Worm (Caenorhabditis elegans): ENCODE results near the gene T03F6.4.

T03F6.4 gene

ce11 chrIII:13344538-13345136, 41.3 kb upstream of the T03F6.4 start, which contains the start of gene acaa-2 (continued):
- no peak for TF ChIP-seq F22D6.2 (tag; optimal IDR thresholded peaks at IDR 0.05)
- TF ChIP-seq snpc-4 (GFP tag; optimal IDR thresholded peaks at IDR 0.05) = no peak
- peak in 2 of 4 experiments; percentile 13 to 18 for TF ChIP-seq snpc-4 (tag; optimal IDR thresholded peaks at IDR 0.05)
- TF ChIP-seq F49E8.2 (tag; optimal IDR thresholded peaks at IDR 0.05; ENCODE audit: insufficient read depth) = peak; percentile 24
- TF ChIP-seq aptf-3 (GFP tag; IDR thresholded peaks at IDR 0.05) = no peak
- no peak for TF ChIP-seq madf-3 (GFP tag; IDR thresholded peaks at IDR 0.05)
- TF ChIP-seq xnd-1 (tag; optimal IDR thresholded peaks at IDR 0.05) = no peak
- TF ChIP-seq ceh-79 (tag; optimal IDR thresholded peaks at IDR 0.05) = no peak
- no peak for TF ChIP-seq tlf-1 (GFP tag; optimal IDR thresholded peaks at IDR 0.05)
- TF ChIP-seq snpc-1.3 (tag; optimal IDR thresholded peaks at IDR 0.05; ENCODE audit: insufficient read depth) = no peak
- no peak for TF ChIP-seq ceh-100 (GFP tag; IDR thresholded peaks at IDR 0.05)
- no peak for TF ChIP-seq lin-35 (GFP tag; optimal IDR thresholded peaks at IDR 0.05)
- TF ChIP-seq pbrm-1 (GFP tag; IDR thresholded peaks at IDR 0.05) = peak; percentile 9; the same call in 1 of the 2 replicates
- no peak for TF ChIP-seq sptf-2 (GFP tag; optimal IDR thresholded peaks at IDR 0.05)

ce11 chrIII:13346785-13347184, 39.2 kb upstream of the T03F6.4 start, which contains the start of gene mtm-6:
mtm-6 (plus strand) TSS chrIII:13347085.
- TF ChIP-seq ZK185.1 (tag; optimal IDR thresholded peaks at IDR 0.05; ENCODE audit: poor library complexity, severe bottlenecking) (no peak), egl-18 (GFP tag; IDR thresholded peaks at IDR 0.05) (no peak), madf-6 (GFP tag; IDR thresholded peaks at IDR 0.05) (no peak), unc-130 (GFP tag; optimal IDR thresholded peaks at IDR 0.05) (no peak), ztf-3 (GFP tag; optimal IDR thresholded peaks at IDR 0.05) (no peak), ztf-6 (GFP tag; IDR thresholded peaks at IDR 0.05) (no peak), F10E7.11 (tag; optimal IDR thresholded peaks at IDR 0.05) (no peak), akir-1 (GFP tag; optimal IDR thresholded peaks at IDR 0.05) (no peak), snpc-3.4 (tag; optimal IDR thresholded peaks at IDR 0.05) (no peak), mel-28 (tag; optimal IDR thresholded peaks at IDR 0.05; ENCODE audit: borderline replicate concordance) (no peak), tbp1 (GFP tag; optimal IDR thresholded peaks at IDR 0.05) (peak; percentile 6), madf-10 (tag; optimal IDR thresholded peaks at IDR 0.05) (no peak), tlf-1 (GFP tag; optimal IDR thresholded peaks at IDR 0.05) (peak; percentile 41), Y95B8A.8 (GFP tag; IDR thresholded peaks at IDR 0.05) (no peak), ztf-25 (GFP tag; IDR thresholded peaks at IDR 0.05) (no peak), nfya-2 (GFP tag; IDR thresholded peaks at IDR 0.05) (no peak), mcd-1 (GFP tag; IDR thresholded peaks at IDR 0.05) (no peak), nhr-179 (tag; optimal IDR thresholded peaks at IDR 0.05) (no peak), madf-3 (GFP tag; IDR thresholded peaks at IDR 0.05) (no peak), him-1 (tag; optimal IDR thresholded peaks at IDR 0.05) (no peak), dpl-1 (GFP tag; optimal IDR thresholded peaks at IDR 0.05) (no peak), ets-4 (GFP tag; optimal IDR thresholded peaks at IDR 0.05) (no peak), zfh-2 (GFP tag; conservative IDR thresholded peaks at IDR 0.05) (no peak), ztf-26 (tag; optimal IDR thresholded peaks at IDR 0.05) (no peak), efl-1 (GFP tag; optimal IDR thresholded peaks at IDR 0.05) (no peak), attf-5 (GFP tag; optimal IDR thresholded peaks at IDR 0.05) (peak; percentile 9), atf-7 (tag; optimal IDR thresholded peaks at IDR 0.05) (peak; percentile 27), Y67H2A.10 (GFP tag; conservative IDR thresholded peaks at IDR 0.05) (no peak), B0336.3 (GFP tag; IDR thresholded peaks at IDR 0.05) (peak; percentile 43; the same call in 1 of the 2 replicates), egl-44 (GFP tag; IDR thresholded peaks at IDR 0.05) (no peak), lsl-1 (GFP tag; optimal IDR thresholded peaks at IDR 0.05) (no peak), zim-3 (tag; optimal IDR thresholded peaks at IDR 0.05) (no peak), F39B2.1 (GFP tag; IDR thresholded peaks at IDR 0.05) (no peak), fkh-3 (tag; optimal IDR thresholded peaks at IDR 0.05) (peak; percentile 49), B0035.1 (tag; optimal IDR thresholded peaks at IDR 0.05) (no peak), C17E4.6 (GFP tag; IDR thresholded peaks at IDR 0.05) (no peak)

Data from whole organism, young adult.